Worm (Caenorhabditis elegans): ENCODE results near the gene W05H9.2.

Gene W05H9.2

ce11 chrX:6256430-6256829 lies 10.4 kb upstream of the W05H9.2 start (continued):
- TF ChIP-seq egl-18 (GFP tag; IDR thresholded peaks at IDR 0.05) (no peak), D2030.7 (GFP tag; IDR thresholded peaks at IDR 0.05) (no peak), B0261.1 (tag; optimal IDR thresholded peaks at IDR 0.05) (no peak), rpc-1 (optimal IDR thresholded peaks at IDR 0.05) (no peak), rpc-1 (tag; optimal IDR thresholded peaks at IDR 0.05) (no peak), ztf-25 (GFP tag; IDR thresholded peaks at IDR 0.05) (no peak), F52B5.7 (tag; optimal IDR thresholded peaks at IDR 0.05) (no peak), rec-8 (tag; optimal IDR thresholded peaks at IDR 0.05) (no peak), ztf-22 (GFP tag; optimal IDR thresholded peaks at IDR 0.05) (no peak), nhr-80 (tag; optimal IDR thresholded peaks at IDR 0.05) (peak; percentile 50), dpff-1 (tag; optimal IDR thresholded peaks at IDR 0.05) (no peak), attf-6 (GFP tag; IDR thresholded peaks at IDR 0.05) (no peak), tlf-1 (GFP tag; optimal IDR thresholded peaks at IDR 0.05) (no peak), ceh-91 (GFP tag; IDR thresholded peaks at IDR 0.05) (no peak), ama-1 (optimal IDR thresholded peaks at IDR 0.05) (peak; percentile 65), ama-1 (GFP tag; optimal IDR thresholded peaks at IDR 0.05) (no peak), F49E8.2 (tag; optimal IDR thresholded peaks at IDR 0.05; ENCODE audit: insufficient read depth) (no peak), madf-8 (GFP tag; conservative IDR thresholded peaks at IDR 0.05) (no peak), Y79H2A.3 (GFP tag; conservative IDR thresholded peaks at IDR 0.05) (no peak), B0019.2 (GFP tag; conservative IDR thresholded peaks at IDR 0.05) (no peak), rcor-1 (GFP tag; IDR thresholded peaks at IDR 0.05) (no peak), xnd-1 (tag; optimal IDR thresholded peaks at IDR 0.05) (no peak)

- no peak for TF ChIP-seq aptf-3 (GFP tag; IDR thresholded peaks at IDR 0.05)
- TF ChIP-seq Y95B8A.8 (GFP tag; IDR thresholded peaks at IDR 0.05): no peak
- no peak for TF ChIP-seq lin-40 (tag; optimal IDR thresholded peaks at IDR 0.05)
- TF ChIP-seq F37B4.10 (GFP tag; IDR thresholded peaks at IDR 0.05): no peak
- TF ChIP-seq T26A5.8 (tag; optimal IDR thresholded peaks at IDR 0.05): no peak
Observed at ce11 chrX:6256969-6257368, 9.9 kb upstream of the W05H9.2 start.

- TF ChIP-seq dpff-1 (tag; optimal IDR thresholded peaks at IDR 0.05) (no peak), D2030.7 (GFP tag; IDR thresholded peaks at IDR 0.05) (no peak), dpl-1 (GFP tag; optimal IDR thresholded peaks at IDR 0.05) (no peak), madf-3 (GFP tag; IDR thresholded peaks at IDR 0.05) (no peak), xnd-1 (tag; optimal IDR thresholded peaks at IDR 0.05) (no peak), F39B2.1 (GFP tag; IDR thresholded peaks at IDR 0.05) (no peak), nfyb-1 (GFP tag; IDR thresholded peaks at IDR 0.05) (no peak), Y95B8A.8 (GFP tag; IDR thresholded peaks at IDR 0.05) (no peak), nhr-179 (tag; optimal IDR thresholded peaks at IDR 0.05) (no peak)
Observed at ce11 chrX:6258409-6258808, 8.4 kb upstream of the W05H9.2 start.

ce11 chrX:6259081-6259480 lies 7.8 kb upstream of the W05H9.2 start:
- TF ChIP-seq Y95B8A.8 (GFP tag; IDR thresholded peaks at IDR 0.05) (no peak), ztf-18 (tag; optimal IDR thresholded peaks at IDR 0.05) (no peak), athp-1 (tag; optimal IDR thresholded peaks at IDR 0.05) (no peak), snpc-4 (GFP tag; optimal IDR thresholded peaks at IDR 0.05) (no peak), snpc-4 (tag; optimal IDR thresholded peaks at IDR 0.05) (no peak), repo-1 (tag; optimal IDR thresholded peaks at IDR 0.05) (no peak), unc-62 (GFP tag; optimal IDR thresholded peaks at IDR 0.05) (no peak), Y79H2A.3 (GFP tag; conservative IDR thresholded peaks at IDR 0.05) (no peak), sea-2 (GFP tag; IDR thresholded peaks at IDR 0.05) (no peak), aptf-2 (GFP tag; conservative IDR thresholded peaks at IDR 0.05) (no peak), hlh-12 (tag; optimal IDR thresholded peaks at IDR 0.05) (no peak), T07F8.4 (tag; optimal IDR thresholded peaks at IDR 0.05) (no peak), cebp-1 (GFP tag; IDR thresholded peaks at IDR 0.05) (no peak), cebp-1 (tag; optimal IDR thresholded peaks at IDR 0.05) (no peak), lin-54 (GFP tag; optimal IDR thresholded peaks at IDR 0.05) (no peak), F49E8.2 (tag; optimal IDR thresholded peaks at IDR 0.05; ENCODE audit: insufficient read depth) (no peak), ztf-6 (GFP tag; IDR thresholded peaks at IDR 0.05) (no peak), B0261.1 (tag; optimal IDR thresholded peaks at IDR 0.05) (no peak), fkh-3 (tag; optimal IDR thresholded peaks at IDR 0.05) (no peak)

Measured in whole organism, young adult.